Worm (Caenorhabditis elegans): ENCODE data around the gene srz-47.

The srz-47 gene

DNA sequence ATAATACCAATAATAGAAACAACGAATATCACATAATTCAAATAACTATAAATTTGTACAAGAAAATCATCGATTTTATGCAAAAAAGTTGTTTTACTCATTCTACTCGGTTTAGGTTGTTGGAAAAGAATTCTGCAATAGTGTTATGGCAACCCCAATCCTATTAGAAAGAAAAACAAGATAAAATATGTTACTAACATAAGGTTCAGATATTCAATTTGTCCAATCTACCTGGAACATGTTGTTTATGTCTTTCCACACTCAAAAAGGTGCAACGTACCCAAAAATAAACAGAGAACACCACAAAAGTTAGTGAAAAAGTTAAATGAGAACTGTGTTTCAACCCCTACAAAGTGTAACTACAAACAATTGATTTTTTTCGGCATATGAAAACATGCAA lies 21.3 kb downstream of the srz-47 start, which contains the start of gene srw-51:
srw-51 (minus strand) TSS at position 101 of the 400 bp plus-strand sequence.
- no peak for TF ChIP-seq hlh-8 (tag; optimal IDR thresholded peaks at IDR 0.05)
- no peak for TF ChIP-seq hlh-6 (tag; optimal IDR thresholded peaks at IDR 0.05)
- TF ChIP-seq pha-4 (tag; optimal IDR thresholded peaks at IDR 0.05) = no peak
- TF ChIP-seq ceh-34 (tag; optimal IDR thresholded peaks at IDR 0.05) = no peak
- no peak for TF ChIP-seq ceh-19 (GFP tag; optimal IDR thresholded peaks at IDR 0.05)
- no peak for TF ChIP-seq pqm-1 (tag; optimal IDR thresholded peaks at IDR 0.05)
- TF ChIP-seq dmd-4 (tag; optimal IDR thresholded peaks at IDR 0.05; ENCODE audit: borderline replicate concordance) = no peak
- no peak for TF ChIP-seq odd-2 (tag; optimal IDR thresholded peaks at IDR 0.05)
- TF ChIP-seq che-1 (tag; optimal IDR thresholded peaks at IDR 0.05) = no peak
- TF ChIP-seq pat-9 (tag; optimal IDR thresholded peaks at IDR 0.05) = no peak
- no peak for TF ChIP-seq ceh-2 (tag; optimal IDR thresholded peaks at IDR 0.05)
- no peak for TF ChIP-seq Y22D7AL.16 (tag; optimal IDR thresholded peaks at IDR 0.05)
- TF ChIP-seq ceh-48 (tag; optimal IDR thresholded peaks at IDR 0.05) = no peak
- TF ChIP-seq C38D4.7 (GFP tag; optimal IDR thresholded peaks at IDR 0.05) = no peak
- TF ChIP-seq fax-1 (tag; optimal IDR thresholded peaks at IDR 0.05) = no peak
- no peak for TF ChIP-seq ceh-45 (GFP tag; IDR thresholded peaks at IDR 0.05)
- no peak for TF ChIP-seq ref-2 (tag; optimal IDR thresholded peaks at IDR 0.05)
- TF ChIP-seq eyg-1 (tag; optimal IDR thresholded peaks at IDR 0.05) = no peak
- no peak for TF ChIP-seq F13H6.1 (tag; optimal IDR thresholded peaks at IDR 0.05)
- TF ChIP-seq pax-1 (tag; optimal IDR thresholded peaks at IDR 0.05) = no peak

DNA sequence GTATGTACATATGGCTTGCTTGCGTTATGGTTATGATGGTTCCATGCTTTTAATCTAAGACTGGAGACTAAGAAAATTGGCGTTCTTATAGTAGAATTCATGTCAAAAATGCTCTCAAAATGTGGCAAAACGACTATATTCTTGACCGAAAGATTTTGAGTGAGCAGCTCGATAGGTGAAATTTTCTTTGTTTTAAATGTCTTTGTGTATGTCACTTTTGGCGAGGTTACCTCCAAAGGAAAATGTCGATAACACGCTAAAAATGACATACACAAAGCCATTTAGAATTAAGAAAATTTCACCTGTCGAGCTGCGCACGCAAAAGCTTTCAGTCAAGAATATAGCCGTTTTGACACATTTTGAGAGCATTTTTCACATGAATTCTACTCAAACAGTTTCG lies 24.7 kb downstream of the srz-47 start, which contains the start of gene srz-66:
srz-66 (minus strand) TSS at position 101 of the 400 bp plus-strand sequence.
- TF ChIP-seq fkh-6 (tag; optimal IDR thresholded peaks at IDR 0.05) (no peak), ets-4 (tag; optimal IDR thresholded peaks at IDR 0.05) (no peak), ceh-45 (GFP tag; IDR thresholded peaks at IDR 0.05) (no peak), dmd-4 (tag; optimal IDR thresholded peaks at IDR 0.05; ENCODE audit: borderline replicate concordance) (no peak), nhr-11 (tag; optimal IDR thresholded peaks at IDR 0.05) (no peak), elt-2 (tag; optimal IDR thresholded peaks at IDR 0.05) (no peak), F13H6.1 (tag; optimal IDR thresholded peaks at IDR 0.05) (no peak), sox-4 (tag; optimal IDR thresholded peaks at IDR 0.05) (no peak), hlh-30 (tag; optimal IDR thresholded peaks at IDR 0.05; ENCODE audit: insufficient read depth) (no peak), ceh-34 (tag; optimal IDR thresholded peaks at IDR 0.05) (no peak), ztf-16 (tag; optimal IDR thresholded peaks at IDR 0.05) (no peak), ceh-6 (GFP tag; optimal IDR thresholded peaks at IDR 0.05) (no peak), ttx-3 (tag; optimal IDR thresholded peaks at IDR 0.05) (no peak)

DNA sequence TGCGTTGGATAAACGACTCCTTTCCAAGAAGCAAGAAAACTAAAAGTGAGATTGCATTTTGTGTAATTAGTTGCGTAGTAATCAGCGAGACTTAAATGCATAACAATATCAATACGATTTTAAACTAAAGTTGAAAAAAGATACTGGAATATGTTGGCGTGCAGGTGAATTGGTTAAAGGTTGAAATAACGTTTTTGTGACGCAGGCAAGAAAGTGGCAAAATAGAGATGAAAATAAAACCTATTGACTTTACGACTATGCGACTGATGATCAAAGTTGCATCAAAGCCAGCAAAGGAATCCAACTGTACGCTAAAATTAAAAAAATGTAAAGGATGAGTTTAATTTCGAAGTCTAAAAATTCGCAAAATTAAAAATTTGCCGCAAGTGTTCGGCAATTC lies 26.7 kb downstream of the srz-47 start, which contains the start of gene srh-102:
srh-102 (minus strand) TSS at position 101 of the 400 bp plus-strand sequence.
- TF ChIP-seq syd-9 (tag; optimal IDR thresholded peaks at IDR 0.05) (no peak), che-1 (tag; optimal IDR thresholded peaks at IDR 0.05) (no peak), ceh-18 (tag; optimal IDR thresholded peaks at IDR 0.05) (no peak), fkh-10 (GFP tag; optimal IDR thresholded peaks at IDR 0.05) (no peak), F13H6.1 (tag; optimal IDR thresholded peaks at IDR 0.05) (no peak), ttx-3 (tag; optimal IDR thresholded peaks at IDR 0.05) (no peak), nhr-232 (tag; optimal IDR thresholded peaks at IDR 0.05) (no peak), mec-3 (tag; optimal IDR thresholded peaks at IDR 0.05; ENCODE audit: borderline replicate concordance) (no peak), C08G9.2 (tag; optimal IDR thresholded peaks at IDR 0.05) (no peak), unc-42 (tag; optimal IDR thresholded peaks at IDR 0.05) (no peak), K02D7.2 (tag; optimal IDR thresholded peaks at IDR 0.05) (no peak), npax-4 (tag; optimal IDR thresholded peaks at IDR 0.05) (no peak), pat-9 (tag; optimal IDR thresholded peaks at IDR 0.05) (no peak), ref-2 (tag; optimal IDR thresholded peaks at IDR 0.05) (no peak), unc-3 (GFP tag; conservative IDR thresholded peaks at IDR 0.05) (no peak), unc-3 (tag; optimal IDR thresholded peaks at IDR 0.05) (no peak), hlh-8 (tag; optimal IDR thresholded peaks at IDR 0.05) (no peak)
